Fruit fly (Drosophila melanogaster): ENCODE data around the gene CG8560.

dm6 chr3L:7359827-7360323 lies 44.1 kb downstream of the CG8560 start, which contains the start of gene pst:
- TF ChIP-seq rn (GFP tag; IDR thresholded peaks at IDR 0.05) (no peak), EcR (GFP tag; optimal IDR thresholded peaks at IDR 0.05) (no peak), CG4496 (GFP tag; IDR thresholded peaks at IDR 0.05) (no peak), CG14655 (GFP tag; optimal IDR thresholded peaks at IDR 0.05) (no peak), Snoo (tag; optimal IDR thresholded peaks at IDR 0.05) (no peak), CG8301 (tag; optimal IDR thresholded peaks at IDR 0.05) (no peak), Pif1A (GFP tag; optimal IDR thresholded peaks at IDR 0.05) (no peak), gl (tag; optimal IDR thresholded peaks at IDR 0.05) (no peak)

All from whole organism, pupa.